Worm (Caenorhabditis elegans) whole organism, L1 larva: ENCODE results near the gene C14A11.5.

Experiments used
- ces-1 ChIP-seq: fragments of 150-350 bp; optimal IDR thresholded peaks from 2 replicates; lab custom pipeline; 2014; ENCODE audit warnings: missing biosample characterization, missing genetic modification reagents, missing genetic modification characterization
- lin-13 ChIP-seq: fragments of 150-350 bp; optimal IDR thresholded peaks from 2 replicates; lab custom pipeline; 2014; ENCODE audit warnings: missing biosample characterization, missing genetic modification reagents, missing genetic modification characterization
- nhr-77 ChIP-seq: fragments of 150-350 bp; optimal IDR thresholded peaks from 2 replicates; lab custom pipeline; 2014; ENCODE audit warnings: missing biosample characterization, missing genetic modification characterization

ce11 chrX:2802562-2803165, 4.7 kb downstream of the C14A11.5 start, which contains the start of gene C14A11.2:
- TF ChIP-seq nhr-77 (no peak), lin-13 (GFP tag; lab: Kevin White, UChicago) (no peak), ces-1 (no peak)
